Fruit fly (Drosophila melanogaster) whole organism, embryonic: ENCODE results near the gene CG9577.
A peak's percentile ranks its signal among the peaks of the same experiment; 100 is the strongest.

Experiments
- CG10959 ChIP-seq: fragments of 200-800 bp; sonication (Bioruptor generic); IDR thresholded peaks from 2 replicates; pipeline ENCODE4 v1.3.6; 2022; ENCODE audit warnings: missing biosample characterization, missing genetic modification characterization
- CG11723 ChIP-seq: fragments of 200-800 bp; sonication (Bioruptor generic); optimal IDR thresholded peaks from 2 replicates; lab custom pipeline; 2017; ENCODE audit warnings: missing biosample characterization, mild to moderate bottlenecking, missing genetic modification characterization
- CG12219 ChIP-seq: fragments of 200-800 bp; sonication (Bioruptor generic); optimal IDR thresholded peaks from 3 replicates; lab custom pipeline; 2018; ENCODE audit warnings: missing biosample characterization, mild to moderate bottlenecking, missing genetic modification characterization
- CG12769 ChIP-seq: fragments of 200-800 bp; sonication (Bioruptor generic); optimal IDR thresholded peaks from 2 replicates; lab custom pipeline; 2019; ENCODE audit warnings: missing biosample characterization, mild to moderate bottlenecking, missing genetic modification characterization, moderate library complexity
- CG13424 ChIP-seq: fragments of 200-800 bp; sonication (Bioruptor generic); optimal IDR thresholded peaks from 2 replicates; lab custom pipeline; 2019; ENCODE audit warnings: missing biosample characterization, mild to moderate bottlenecking, missing genetic modification characterization, moderate library complexity
- CG13894 ChIP-seq: fragments of 200-800 bp; sonication (Bioruptor generic); optimal IDR thresholded peaks from 3 replicates; lab custom pipeline; 2018; ENCODE audit warnings: missing biosample characterization, mild to moderate bottlenecking, missing genetic modification characterization, moderate library complexity
- CG14014 ChIP-seq: fragments of 200-800 bp; sonication (Bioruptor generic); IDR thresholded peaks from 2 replicates; pipeline ENCODE4 v1.3.6; 2022; ENCODE audit warnings: missing biosample characterization, missing genetic modification characterization
- CG1832 ChIP-seq: fragments of 200-800 bp; sonication (Bioruptor generic); optimal IDR thresholded peaks from 2 replicates; lab custom pipeline; 2017; ENCODE audit warnings: missing biosample characterization, mild to moderate bottlenecking, missing genetic modification characterization, inconsistent platforms
- CG18619 ChIP-seq: fragments of 200-800 bp; sonication (Bioruptor generic); optimal IDR thresholded peaks from 3 replicates; lab custom pipeline; 2017; ENCODE audit warnings: missing biosample characterization, mild to moderate bottlenecking, missing genetic modification characterization
- CG2129 ChIP-seq: fragments of 200-800 bp; sonication (Bioruptor generic); IDR thresholded peaks from 2 replicates; pipeline ENCODE4 v1.3.6; 2022; ENCODE audit warnings: missing biosample characterization, missing genetic modification characterization; ENCODE audit not compliant: partially characterized antibody
- CG2875 ChIP-seq: fragments of 200-800 bp; sonication (Bioruptor generic); optimal IDR thresholded peaks from 2 replicates; lab custom pipeline; 2017; ENCODE audit warnings: missing biosample characterization, mild to moderate bottlenecking, missing genetic modification characterization, missing genetic modification reagents
- CG31441 ChIP-seq: fragments of 200-800 bp; sonication (Bioruptor generic); IDR thresholded peaks from 2 replicates; pipeline ENCODE4 v1.3.6; 2022; ENCODE audit warnings: missing biosample characterization, missing genetic modification characterization
- CG3838 ChIP-seq: fragments of 200-800 bp; sonication (Bioruptor generic); optimal IDR thresholded peaks from 3 replicates; lab custom pipeline; 2016; ENCODE audit warnings: missing biosample characterization, missing genetic modification characterization
- CG5180 ChIP-seq: fragments of 200-800 bp; sonication (Bioruptor generic); optimal IDR thresholded peaks from 3 replicates; lab custom pipeline; 2017; ENCODE audit warnings: missing biosample characterization, missing genetic modification characterization, mild to moderate bottlenecking, moderate library complexity, missing genetic modification reagents
- CG6689 ChIP-seq: fragments of 200-800 bp; sonication (Bioruptor generic); IDR thresholded peaks from 2 replicates; pipeline ENCODE4 v1.3.6; 2022; ENCODE audit warnings: missing biosample characterization, missing genetic modification characterization
- CG7556 ChIP-seq: fragments of 200-800 bp; sonication (Bioruptor generic); optimal IDR thresholded peaks from 2 replicates; lab custom pipeline; 2017; ENCODE audit warnings: missing biosample characterization, mild to moderate bottlenecking, missing genetic modification characterization
- CG7786 ChIP-seq: fragments of 200-800 bp; sonication (Bioruptor generic); optimal IDR thresholded peaks from 2 replicates; lab custom pipeline; 2016; ENCODE audit warnings: missing biosample characterization, missing genetic modification characterization
- CG7963 ChIP-seq: fragments of 200-800 bp; sonication (Bioruptor generic); IDR thresholded peaks from 3 replicates; pipeline ENCODE4 v1.3.6; 2022; ENCODE audit warnings: missing biosample characterization, missing genetic modification characterization; ENCODE audit not compliant: partially characterized antibody
- CG8089 ChIP-seq: fragments of 200-800 bp; sonication (Bioruptor generic); optimal IDR thresholded peaks from 3 replicates; lab custom pipeline; 2016; ENCODE audit warnings: missing biosample characterization, missing genetic modification characterization
- CG9437 ChIP-seq: fragments of 200-800 bp; sonication (Bioruptor generic); optimal IDR thresholded peaks from 2 replicates; lab custom pipeline; 2018; ENCODE audit warnings: missing biosample characterization, mild to moderate bottlenecking, missing genetic modification characterization
- CG9817 ChIP-seq: fragments of 200-800 bp; sonication (Bioruptor generic); optimal IDR thresholded peaks from 2 replicates; lab custom pipeline; 2018; ENCODE audit warnings: missing biosample characterization, mild to moderate bottlenecking, missing genetic modification characterization, moderate library complexity
- HLHmδ ChIP-seq: fragments of 200-800 bp; sonication (Bioruptor generic); optimal IDR thresholded peaks from 2 replicates; lab custom pipeline; 2018; ENCODE audit warnings: missing biosample characterization, mild to moderate bottlenecking, missing genetic modification characterization, moderate library complexity
- Hey ChIP-seq: fragments of 200-800 bp; sonication (Bioruptor generic); optimal IDR thresholded peaks from 3 replicates; lab custom pipeline; 2018; ENCODE audit warnings: missing biosample characterization, mild to moderate bottlenecking, missing genetic modification characterization
- Hmr ChIP-seq: fragments of 200-800 bp; sonication (Bioruptor generic); optimal IDR thresholded peaks from 3 replicates; lab custom pipeline; 2017; ENCODE audit warnings: mild to moderate bottlenecking, missing biosample characterization, missing genetic modification reagents, missing genetic modification characterization
- MBD-R2 ChIP-seq: fragments of 200-800 bp; sonication (Bioruptor generic); IDR thresholded peaks from 2 replicates; pipeline ENCODE4 v1.3.6; 2022; ENCODE audit warnings: missing biosample characterization, missing genetic modification characterization
- MESR4 ChIP-seq: fragments of 200-800 bp; sonication (Bioruptor generic); optimal IDR thresholded peaks from 2 replicates; lab custom pipeline; 2018; ENCODE audit warnings: missing biosample characterization, mild to moderate bottlenecking, missing genetic modification characterization, moderate library complexity
- Max ChIP-seq: fragments of 200-800 bp; sonication (Bioruptor generic); optimal IDR thresholded peaks from 2 replicates; lab custom pipeline; 2016; ENCODE audit warnings: missing biosample characterization, mild to moderate bottlenecking, missing genetic modification characterization
- Meics ChIP-seq: fragments of 200-800 bp; sonication (Bioruptor generic); optimal IDR thresholded peaks from 2 replicates; lab custom pipeline; 2017; ENCODE audit warnings: missing biosample characterization, mild to moderate bottlenecking, missing genetic modification characterization
- NC2β ChIP-seq: fragments of 200-800 bp; sonication (Bioruptor generic); optimal IDR thresholded peaks from 2 replicates; lab custom pipeline; 2016; ENCODE audit warnings: missing biosample characterization, missing genetic modification characterization
- btn ChIP-seq: fragments of 200-800 bp; sonication (Bioruptor generic); optimal IDR thresholded peaks from 2 replicates; lab custom pipeline; 2016; ENCODE audit warnings: missing biosample characterization, missing genetic modification characterization
- caup ChIP-seq: fragments of 200-800 bp; sonication (Bioruptor generic); optimal IDR thresholded peaks from 3 replicates; lab custom pipeline; 2017; ENCODE audit warnings: missing biosample characterization, mild to moderate bottlenecking, missing genetic modification characterization, moderate library complexity; ENCODE audit not compliant: severe bottlenecking
- chm ChIP-seq: fragments of 200-800 bp; sonication (Bioruptor generic); IDR thresholded peaks from 2 replicates; pipeline ENCODE4 v1.3.6; 2022; ENCODE audit warnings: missing biosample characterization, missing genetic modification characterization
- chn ChIP-seq: fragments of 200-800 bp; sonication (Bioruptor generic); optimal IDR thresholded peaks from 2 replicates; lab custom pipeline; 2016; ENCODE audit warnings: missing biosample characterization, missing genetic modification characterization
- dm ChIP-seq: fragments of 200-800 bp; sonication (Bioruptor generic); optimal IDR thresholded peaks from 3 replicates; lab custom pipeline; 2016; ENCODE audit warnings: missing biosample characterization, missing genetic modification characterization
- dpn ChIP-seq, 2 experiments: fragments of 200-800 bp; sonication (Bioruptor generic); optimal IDR thresholded peaks; 3 replicates each; lab custom pipeline; 2016; ENCODE audit warnings: missing biosample characterization in 2 of 2, missing genetic modification characterization in 2 of 2
- eyg ChIP-seq: fragments of 200-800 bp; sonication (Bioruptor generic); optimal IDR thresholded peaks from 3 replicates; lab custom pipeline; 2016; ENCODE audit warnings: missing biosample characterization, missing genetic modification characterization
- hth ChIP-seq: fragments of >200 bp; optimal IDR thresholded peaks from 2 replicates; lab custom pipeline; 2017; ENCODE audit warnings: inconsistent platforms
- inv ChIP-seq: fragments of 200-800 bp; sonication (Bioruptor generic); IDR thresholded peaks from 2 replicates; pipeline ENCODE4 v1.3.6; 2022; ENCODE audit warnings: missing biosample characterization, missing genetic modification characterization; ENCODE audit not compliant: partially characterized antibody
- lmd ChIP-seq: fragments of 200-800 bp; sonication (Bioruptor generic); IDR thresholded peaks from 2 replicates; pipeline ENCODE4 v1.3.6; 2022; ENCODE audit warnings: missing biosample characterization, missing genetic modification characterization
- lola ChIP-seq, 3 experiments: fragments of >200 bp in 2 of 3; fragments of 200-800 bp in 1 of 3; sonication (Bioruptor generic) in 1 of 3; optimal IDR thresholded peaks; 2 replicates each; lab custom pipeline; 2017 to 2019; ENCODE audit warnings: missing biosample characterization in 3 of 3, missing genetic modification characterization in 3 of 3, mild to moderate bottlenecking in 1 of 3, moderate library complexity in 1 of 3
- mam ChIP-seq: fragments of 200-800 bp; sonication (Bioruptor generic); optimal IDR thresholded peaks from 3 replicates; lab custom pipeline; 2016; ENCODE audit warnings: missing biosample characterization, missing genetic modification characterization
- pros ChIP-seq: fragments of 200-800 bp; sonication (Bioruptor generic); optimal IDR thresholded peaks from 3 replicates; lab custom pipeline; 2019; ENCODE audit warnings: missing biosample characterization, mild to moderate bottlenecking, missing genetic modification characterization, moderate library complexity
- ro ChIP-seq: fragments of 200-800 bp; sonication (Bioruptor generic); IDR thresholded peaks from 2 replicates; pipeline ENCODE4 v1.3.6; 2022; ENCODE audit warnings: missing biosample characterization, missing genetic modification characterization
- row ChIP-seq: fragments of 200-800 bp; sonication (Bioruptor generic); IDR thresholded peaks from 3 replicates; pipeline ENCODE4 v1.3.6; 2022; ENCODE audit warnings: missing biosample characterization, missing genetic modification characterization
- slou ChIP-seq: fragments of 200-800 bp; sonication (Bioruptor generic); optimal IDR thresholded peaks from 3 replicates; lab custom pipeline; 2016; ENCODE audit warnings: missing biosample characterization, missing genetic modification characterization
- stwl ChIP-seq: fragments of 200-800 bp; sonication (Bioruptor generic); optimal IDR thresholded peaks from 3 replicates; lab custom pipeline; 2018; ENCODE audit warnings: missing biosample characterization, mild to moderate bottlenecking, missing genetic modification characterization, moderate library complexity
- ttk ChIP-seq: fragments of 200-800 bp; sonication (Bioruptor generic); IDR thresholded peaks from 2 replicates; pipeline ENCODE4 v2.1.2; 2022; ENCODE audit warnings: missing biosample characterization, missing genetic modification characterization
- vfl ChIP-seq: fragments of 200-800 bp; sonication (Bioruptor generic); optimal IDR thresholded peaks from 2 replicates; lab custom pipeline; 2016; ENCODE audit warnings: missing biosample characterization, missing genetic modification characterization
- wek ChIP-seq: fragments of 200-800 bp; sonication (Bioruptor generic); optimal IDR thresholded peaks from 3 replicates; lab custom pipeline; 2018; ENCODE audit warnings: missing biosample characterization, mild to moderate bottlenecking, missing genetic modification characterization, moderate library complexity
- z ChIP-seq: fragments of 200-800 bp; sonication (Bioruptor generic); IDR thresholded peaks from 3 replicates; pipeline ENCODE4 v1.3.6; 2022; ENCODE audit warnings: missing biosample characterization, missing genetic modification characterization
- zfh2 ChIP-seq: fragments of 200-800 bp; sonication (Bioruptor generic); optimal IDR thresholded peaks from 2 replicates; lab custom pipeline; 2016; ENCODE audit warnings: missing biosample characterization, missing genetic modification characterization

CG9577 gene

DNA sequence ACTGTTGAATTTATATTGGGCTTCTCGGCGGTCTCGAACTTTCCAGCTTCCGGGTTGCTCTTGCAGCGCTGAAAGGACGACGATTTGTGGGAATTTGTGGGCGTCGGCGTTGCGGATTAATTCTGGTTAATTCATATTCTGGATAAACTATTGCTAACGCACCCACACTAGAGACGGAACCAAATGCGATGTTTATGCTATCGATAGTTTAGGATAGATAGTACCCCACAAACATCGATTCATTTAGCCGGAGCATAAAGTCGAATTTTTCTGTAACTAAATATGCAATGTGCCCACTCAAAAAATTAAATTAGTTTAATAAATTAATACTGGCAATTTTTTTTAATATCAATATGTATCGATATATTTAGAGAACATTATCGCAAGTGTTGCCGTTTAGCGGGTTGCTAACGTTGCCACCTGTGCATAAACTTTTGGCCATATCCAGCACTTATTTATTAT lies 6.8 kb upstream of the CG9577 start, which contains the start of gene Rab35 (continued):
- TF ChIP-seq CG8089 (GFP tag; lab: Kevin White, UChicago) (no peak), chn (no peak), z (GFP tag; lab: Robert Waterston, UW) (no peak), dm (GFP tag; lab: Kevin White, UChicago) (no peak), caup (GFP tag; lab: Kevin White, UChicago) (no peak), CG3838 (no peak), slou (no peak), MESR4 (GFP tag; lab: Kevin White, UChicago) (peak; percentile 82), wek (GFP tag; lab: Kevin White, UChicago) (no peak), CG7556 (GFP tag; lab: Kevin White, UChicago) (no peak), Meics (GFP tag; lab: Kevin White, UChicago) (no peak), lola (GFP tag; optimal IDR thresholded peaks at IDR 0.05; lab: Kevin White, UChicago) (no peak), CG2875 (no peak), chm (no peak), CG31441 (peak; percentile 14; the same call in 1 of the 2 replicates), ttk (GFP tag; lab: Robert Waterston, UW) (no peak), ro (GFP tag; lab: Robert Waterston, UW) (no peak), HLHmδ (no peak), eyg (GFP tag; lab: Kevin White, UChicago) (no peak), vfl (GFP tag; lab: Kevin White, UChicago) (no peak), dpn (GFP tag; optimal IDR thresholded peaks at IDR 0.05; lab: Kevin White, UChicago) (no peak), CG1832 (GFP tag; lab: Kevin White, UChicago) (no peak), Max (peak; percentile 19), CG7963 (GFP tag; lab: Robert Waterston, UW) (peak; percentile 86), CG11723 (GFP tag; lab: Kevin White, UChicago) (no peak), CG12219 (GFP tag; lab: Kevin White, UChicago) (no peak), stwl (tag; lab: Kevin White, UChicago) (peak; percentile 54), zfh2 (GFP tag; lab: Kevin White, UChicago) (peak; percentile 17), CG9437 (GFP tag; lab: Kevin White, UChicago) (no peak), NC2β (GFP tag; lab: Kevin White, UChicago) (no peak), MBD-R2 (GFP tag; lab: Robert Waterston, UW) (no peak), mam (GFP tag; lab: Kevin White, UChicago) (peak; percentile 37), CG14014 (no peak), btn (GFP tag; lab: Kevin White, UChicago) (no peak), hth (lab: Kevin White, UChicago) (no peak), CG12769 (tag; lab: Kevin White, UChicago) (no peak), CG5180 (no peak), Hmr (GFP tag; lab: Kevin White, UChicago) (no peak), pros (GFP tag; lab: Kevin White, UChicago) (no peak), CG9817 (tag; lab: Kevin White, UChicago) (peak; percentile 1), inv (GFP tag; lab: Robert Waterston, UW) (peak; percentile 95), Hey (tag; lab: Kevin White, UChicago) (no peak), CG13424 (tag; lab: Kevin White, UChicago) (peak; percentile 1), CG6689 (GFP tag; lab: Robert Waterston, UW) (no peak), CG13894 (tag; lab: Kevin White, UChicago) (no peak), lmd (no peak), CG18619 (GFP tag; lab: Kevin White, UChicago) (no peak), row (GFP tag; lab: Robert Waterston, UW) (peak; percentile 65), CG2129 (peak; percentile 94), CG10959 (GFP tag; lab: Robert Waterston, UW) (no peak), CG7786 (GFP tag; lab: Kevin White, UChicago) (no peak)
